Fruit fly (Drosophila melanogaster): ENCODE measurements around the gene CG44227.

The CG44227 gene

dm6 chr3R:8659907-8660660 is 24.9 kb downstream of the CG44227 start (continued):
- TF ChIP-seq CG18764 (GFP tag; optimal IDR thresholded peaks at IDR 0.05), result peak; percentile 16
- no peak for TF ChIP-seq CG6272 (GFP tag; IDR thresholded peaks at IDR 0.05)
- TF ChIP-seq HLH4C (GFP tag; IDR thresholded peaks at IDR 0.05; ENCODE audit: partially characterized antibody), result peak; percentile 88
- no peak for TF ChIP-seq psq (GFP tag; optimal IDR thresholded peaks at IDR 0.05)
- peak; percentile 45 for TF ChIP-seq CG3065 (GFP tag; optimal IDR thresholded peaks at IDR 0.05)
- TF ChIP-seq Deaf1 (tag; optimal IDR thresholded peaks at IDR 0.05), result peak; percentile 21
- peak; percentile 71 for TF ChIP-seq CG12769 (tag; optimal IDR thresholded peaks at IDR 0.05)
- peak; percentile 94 for TF ChIP-seq HmgZ (tag; optimal IDR thresholded peaks at IDR 0.05)
- TF ChIP-seq vfl (GFP tag; optimal IDR thresholded peaks at IDR 0.05), result no peak
- TF ChIP-seq CG6854 (GFP tag; optimal IDR thresholded peaks at IDR 0.05), result no peak
- no peak for TF ChIP-seq ap (GFP tag; IDR thresholded peaks at IDR 0.05)
- TF ChIP-seq CG9876 (GFP tag; optimal IDR thresholded peaks at IDR 0.05), result peak; percentile 27
- TF ChIP-seq slp2 (GFP tag; optimal IDR thresholded peaks at IDR 0.05), result peak; percentile 0
- TF ChIP-seq E2f2 (GFP tag; IDR thresholded peaks at IDR 0.05), result peak; percentile 99
- peak; percentile 37 for TF ChIP-seq CG12071 (GFP tag; optimal IDR thresholded peaks at IDR 0.05)
- peak; percentile 55 for TF ChIP-seq row (GFP tag; IDR thresholded peaks at IDR 0.05)
- peak; percentile 73 for TF ChIP-seq Side (GFP tag; optimal IDR thresholded peaks at IDR 0.05)
- TF ChIP-seq Ets97D (GFP tag; optimal IDR thresholded peaks at IDR 0.05), result peak; percentile 97
- no peak for TF ChIP-seq Asciz (GFP tag; optimal IDR thresholded peaks at IDR 0.05)
- TF ChIP-seq Abd-B (GFP tag; optimal IDR thresholded peaks at IDR 0.05), result peak; percentile 17
- TF ChIP-seq pho (GFP tag; optimal IDR thresholded peaks at IDR 0.05), result peak; percentile 72
- TF ChIP-seq ewg (GFP tag; optimal IDR thresholded peaks at IDR 0.05), result peak; percentile 47
- 0 out of 3 replicates have a peak, but pooled peaks have one; percentile 6 for TF ChIP-seq H15 (GFP tag; IDR thresholded peaks at IDR 0.05)
- TF ChIP-seq CHES-1-like (GFP tag; optimal IDR thresholded peaks at IDR 0.05), result peak; percentile 73
- no peak for TF ChIP-seq CG8388 (GFP tag; optimal IDR thresholded peaks at IDR 0.05)
- no peak for TF ChIP-seq CG14965 (GFP tag; optimal IDR thresholded peaks at IDR 0.05; ENCODE audit: borderline replicate concordance)
- TF ChIP-seq Bteb2 (GFP tag; optimal IDR thresholded peaks at IDR 0.05), result peak; percentile 38
- peak; percentile 55 for TF ChIP-seq ssp (GFP tag; IDR thresholded peaks at IDR 0.05)
- 0 out of 2 replicates have a peak, but pooled peaks have one; percentile 39 for TF ChIP-seq CG14014 (GFP tag; IDR thresholded peaks at IDR 0.05)
- TF ChIP-seq CG2116 (GFP tag; optimal IDR thresholded peaks at IDR 0.05), result peak; percentile 99
- peak; percentile 67 for TF ChIP-seq CrebB (tag; optimal IDR thresholded peaks at IDR 0.05)
- TF ChIP-seq Opbp (GFP tag; IDR thresholded peaks at IDR 0.05; ENCODE audit: partially characterized antibody), result peak; percentile 94
- TF ChIP-seq Dbx (GFP tag; IDR thresholded peaks at IDR 0.05), result peak; percentile 80; the same call in 2 of the 3 replicates
- TF ChIP-seq gcm (GFP tag; optimal IDR thresholded peaks at IDR 0.05), result peak; percentile 21
- peak; percentile 46 for TF ChIP-seq CG12391 (tag; optimal IDR thresholded peaks at IDR 0.05)
- peak; percentile 18 for TF ChIP-seq CG30403 (GFP tag; optimal IDR thresholded peaks at IDR 0.05)
- TF ChIP-seq crc (GFP tag; optimal IDR thresholded peaks at IDR 0.05), result no peak
- TF ChIP-seq sim (GFP tag; IDR thresholded peaks at IDR 0.05), result no peak
- peak; percentile 28; the same call in 1 of the 2 replicates for TF ChIP-seq CG4360 (GFP tag; IDR thresholded peaks at IDR 0.05)
- peak; percentile 70 for TF ChIP-seq phol (tag; optimal IDR thresholded peaks at IDR 0.05)
- TF ChIP-seq Atf3 (GFP tag; optimal IDR thresholded peaks at IDR 0.05), result no peak
- TF ChIP-seq CG12659 (GFP tag; optimal IDR thresholded peaks at IDR 0.05), result peak; percentile 84
- TF ChIP-seq run (tag; optimal IDR thresholded peaks at IDR 0.05), result peak; percentile 41
- TF ChIP-seq fd3F (GFP tag; optimal IDR thresholded peaks at IDR 0.05), result no peak
- TF ChIP-seq pzg (GFP tag; optimal IDR thresholded peaks at IDR 0.05), result peak; percentile 99
- peak in 1 of 2 experiments; percentile 63 for TF ChIP-seq insv (GFP tag; optimal IDR thresholded peaks at IDR 0.05)
- no peak for TF ChIP-seq sens-2 (GFP tag; IDR thresholded peaks at IDR 0.05)
- peak; percentile 4 for TF ChIP-seq NC2α (GFP tag; optimal IDR thresholded peaks at IDR 0.05)
- peak; percentile 56 for TF ChIP-seq chm (GFP tag; IDR thresholded peaks at IDR 0.05)
